Fruit fly (Drosophila melanogaster) whole organism, pupa: ENCODE data around the gene ash2.
A peak's percentile ranks its signal among the peaks of the same experiment; 100 is the strongest.

ENCODE experiments used
- CG10348 ChIP-seq: fragments of 200-800 bp; sonication (Bioruptor generic); IDR thresholded peaks from 2 replicates; pipeline ENCODE4 v1.3.6; 2022; ENCODE audit warnings: missing biosample characterization, missing genetic modification characterization
- CG12605 ChIP-seq: fragments of 200-800 bp; sonication (Bioruptor generic); IDR thresholded peaks from 2 replicates; pipeline ENCODE4 v1.3.6; 2022; ENCODE audit warnings: missing biosample characterization, missing genetic modification characterization
- CG13204 ChIP-seq: fragments of 200-800 bp; sonication (Bioruptor generic); optimal IDR thresholded peaks from 2 replicates; lab custom pipeline; 2018; ENCODE audit warnings: missing biosample characterization, mild to moderate bottlenecking, missing genetic modification characterization, moderate library complexity
- CG14655 ChIP-seq: fragments of 200-800 bp; sonication (Bioruptor generic); optimal IDR thresholded peaks from 3 replicates; lab custom pipeline; 2017; ENCODE audit warnings: mild to moderate bottlenecking, missing biosample characterization, missing genetic modification reagents, missing genetic modification characterization
- CG15710 ChIP-seq: fragments of 200-800 bp; sonication (Bioruptor generic); optimal IDR thresholded peaks from 2 replicates; lab custom pipeline; 2018; ENCODE audit warnings: missing biosample characterization, mild to moderate bottlenecking, missing genetic modification characterization, moderate library complexity
- CG17806 ChIP-seq: fragments of 200-800 bp; sonication (Bioruptor generic); optimal IDR thresholded peaks from 2 replicates; lab custom pipeline; 2018; ENCODE audit warnings: missing biosample characterization, mild to moderate bottlenecking, missing genetic modification characterization, moderate library complexity
- CG32121 ChIP-seq: fragments of 200-800 bp; sonication (Bioruptor generic); IDR thresholded peaks from 2 replicates; pipeline ENCODE4 v1.3.6; 2022; ENCODE audit warnings: missing biosample characterization, missing genetic modification characterization
- CG34367 ChIP-seq: fragments of 200-800 bp; sonication (Bioruptor generic); optimal IDR thresholded peaks from 2 replicates; lab custom pipeline; 2018; ENCODE audit warnings: missing biosample characterization, mild to moderate bottlenecking, missing genetic modification characterization
- CG4496 ChIP-seq: fragments of 200-800 bp; sonication (Bioruptor generic); IDR thresholded peaks from 3 replicates; pipeline ENCODE4 v1.3.6; 2022; ENCODE audit warnings: missing biosample characterization, missing genetic modification characterization
- CG8159 ChIP-seq: fragments of 200-800 bp; sonication (Bioruptor generic); optimal IDR thresholded peaks from 3 replicates; lab custom pipeline; 2018; ENCODE audit warnings: missing biosample characterization, mild to moderate bottlenecking, missing genetic modification characterization, moderate library complexity
- CG8301 ChIP-seq: fragments of 200-800 bp; sonication (Bioruptor generic); optimal IDR thresholded peaks from 2 replicates; lab custom pipeline; 2018; ENCODE audit warnings: missing biosample characterization, mild to moderate bottlenecking, missing genetic modification characterization
- CG9948 ChIP-seq: fragments of 200-800 bp; sonication (Bioruptor generic); optimal IDR thresholded peaks from 2 replicates; lab custom pipeline; 2018; ENCODE audit warnings: missing biosample characterization, mild to moderate bottlenecking, missing genetic modification characterization, moderate library complexity
- D1 ChIP-seq: fragments of 200-800 bp; sonication (Bioruptor generic); optimal IDR thresholded peaks from 2 replicates; lab custom pipeline; 2018; ENCODE audit warnings: missing biosample characterization, mild to moderate bottlenecking, missing genetic modification characterization, moderate library complexity
- EcR ChIP-seq: fragments of 200-800 bp; sonication (Bioruptor generic); optimal IDR thresholded peaks from 3 replicates; lab custom pipeline; 2019; ENCODE audit warnings: missing biosample characterization, missing genetic modification characterization, mild to moderate bottlenecking, moderate library complexity, missing genetic modification reagents
- Ets98B ChIP-seq: fragments of 200-800 bp; sonication (Bioruptor generic); IDR thresholded peaks from 2 replicates; pipeline ENCODE4 v1.3.6; 2022; ENCODE audit warnings: missing biosample characterization, missing genetic modification characterization
- Pif1A ChIP-seq: fragments of 200-800 bp; sonication (Bioruptor generic); optimal IDR thresholded peaks from 3 replicates; lab custom pipeline; 2016; ENCODE audit warnings: missing biosample characterization, missing genetic modification characterization
- Pif1B ChIP-seq: fragments of 200-800 bp; sonication (Bioruptor generic); optimal IDR thresholded peaks from 3 replicates; lab custom pipeline; 2016; ENCODE audit warnings: missing biosample characterization, missing genetic modification characterization
- Snoo ChIP-seq: fragments of 200-800 bp; sonication (Bioruptor generic); optimal IDR thresholded peaks from 3 replicates; lab custom pipeline; 2017; ENCODE audit warnings: missing biosample characterization, mild to moderate bottlenecking, missing genetic modification characterization, inconsistent platforms
- fd96Ca ChIP-seq: fragments of 200-800 bp; sonication (Bioruptor generic); IDR thresholded peaks from 3 replicates; pipeline ENCODE4 v1.3.6; 2022; ENCODE audit warnings: missing biosample characterization, missing genetic modification characterization
- gl ChIP-seq: fragments of 200-800 bp; sonication (Bioruptor generic); optimal IDR thresholded peaks from 2 replicates; lab custom pipeline; 2018; ENCODE audit warnings: missing biosample characterization, mild to moderate bottlenecking, missing genetic modification characterization
- rn ChIP-seq: fragments of 200-800 bp; sonication (Bioruptor generic); IDR thresholded peaks from 2 replicates; pipeline ENCODE4 v1.3.6; 2022; ENCODE audit warnings: missing biosample characterization, missing genetic modification characterization

ash2 gene

dm6 chr3R:24649923-24650322, at the start of gene ash2, which contains the start of gene puf:
TSS of gene ash2 (plus strand) at chr3R:24650125.
TSS of gene puf (minus strand) at chr3R:24650043.
- no peak for TF ChIP-seq CG10348 (GFP tag; lab: Robert Waterston, UW)
- peak; percentile 47; the same call in 1 of the 3 replicates for TF ChIP-seq CG4496 (GFP tag; lab: Robert Waterston, UW)
- no peak for TF ChIP-seq D1 (tag; lab: Kevin White, UChicago)

dm6 chr3R:24601069-24601468, 48.9 kb upstream of the ash2 start:
- TF ChIP-seq CG4496 (GFP tag; lab: Robert Waterston, UW) (0 out of 3 replicates have a peak, but pooled peaks have one; percentile 21), CG13204 (GFP tag; lab: Kevin White, UChicago) (no peak)

- TF ChIP-seq CG12605 (GFP tag; lab: Robert Waterston, UW) (no peak; the same call in 1 of the 2 replicates), gl (tag; lab: Kevin White, UChicago) (peak; percentile 40), rn (GFP tag; lab: Robert Waterston, UW) (no peak), CG17806 (tag; lab: Kevin White, UChicago) (peak; percentile 15), CG14655 (peak; percentile 37), CG15710 (peak; percentile 47), Pif1B (GFP tag; lab: Kevin White, UChicago) (peak; percentile 18), Snoo (tag; lab: Kevin White, UChicago) (peak; percentile 48), CG13204 (GFP tag; lab: Kevin White, UChicago) (peak; percentile 48), CG4496 (GFP tag; lab: Robert Waterston, UW) (no peak), fd96Ca (GFP tag; lab: Robert Waterston, UW) (no peak), EcR (GFP tag; lab: Kevin White, UChicago) (peak; percentile 91), CG8301 (tag; lab: Kevin White, UChicago) (no peak), Ets98B (GFP tag; lab: Robert Waterston, UW) (no peak; the same call in 1 of the 2 replicates), Pif1A (GFP tag; lab: Kevin White, UChicago) (peak; percentile 40), CG10348 (GFP tag; lab: Robert Waterston, UW) (no peak), CG34367 (tag; lab: Kevin White, UChicago) (no peak), D1 (tag; lab: Kevin White, UChicago) (no peak), CG32121 (GFP tag; lab: Robert Waterston, UW) (no peak), CG9948 (tag; lab: Kevin White, UChicago) (peak; percentile 10), CG8159 (tag; lab: Kevin White, UChicago) (peak; percentile 25)
Measured at dm6 chr3R:24603399-24604131, 46.4 kb upstream of the ash2 start.

dm6 chr3R:24604165-24604564, 45.8 kb upstream of the ash2 start:
- TF ChIP-seq CG32121 (GFP tag; lab: Robert Waterston, UW) (0 out of 2 replicates have a peak, but pooled peaks have one; percentile 18), CG10348 (GFP tag; lab: Robert Waterston, UW) (no peak)
- TF ChIP-seq, all 21 proteins: peak for 1

- no peak for TF ChIP-seq CG32121 (GFP tag; lab: Robert Waterston, UW)
- TF ChIP-seq EcR (GFP tag; lab: Kevin White, UChicago), result peak; percentile 59
- no peak for TF ChIP-seq CG14655
Measured at dm6 chr3R:24606868-24607267, 43.1 kb upstream of the ash2 start.

- TF ChIP-seq CG8159 (tag; lab: Kevin White, UChicago) (peak; percentile 23), gl (tag; lab: Kevin White, UChicago) (peak; percentile 29), CG17806 (tag; lab: Kevin White, UChicago) (peak; percentile 3), Snoo (tag; lab: Kevin White, UChicago) (no peak)
Measured at dm6 chr3R:24608316-24608715, 41.6 kb upstream of the ash2 start.

- TF ChIP-seq fd96Ca (GFP tag; lab: Robert Waterston, UW) (peak; percentile 53), rn (GFP tag; lab: Robert Waterston, UW) (peak; percentile 47; the same call in 1 of the 2 replicates), EcR (GFP tag; lab: Kevin White, UChicago) (peak; percentile 18), CG14655 (peak; percentile 25), Pif1A (GFP tag; lab: Kevin White, UChicago) (peak; percentile 91), CG13204 (GFP tag; lab: Kevin White, UChicago) (peak; percentile 83), CG32121 (GFP tag; lab: Robert Waterston, UW) (peak; percentile 59; the same call in 1 of the 2 replicates), CG12605 (GFP tag; lab: Robert Waterston, UW) (peak; percentile 89; the same call in 1 of the 2 replicates), D1 (tag; lab: Kevin White, UChicago) (peak; percentile 25), CG4496 (GFP tag; lab: Robert Waterston, UW) (peak; percentile 74), CG15710 (peak; percentile 60), Ets98B (GFP tag; lab: Robert Waterston, UW) (peak; percentile 73), CG9948 (tag; lab: Kevin White, UChicago) (peak; percentile 32), gl (tag; lab: Kevin White, UChicago) (peak; percentile 71), CG10348 (GFP tag; lab: Robert Waterston, UW) (no peak), Pif1B (GFP tag; lab: Kevin White, UChicago) (peak; percentile 77), CG17806 (tag; lab: Kevin White, UChicago) (peak; percentile 58), CG8159 (tag; lab: Kevin White, UChicago) (peak; percentile 64), CG8301 (tag; lab: Kevin White, UChicago) (peak; percentile 10), Snoo (tag; lab: Kevin White, UChicago) (peak; percentile 84), CG34367 (tag; lab: Kevin White, UChicago) (peak; percentile 36)
- TF ChIP-seq, all 21 proteins: peak for 20
Measured at dm6 chr3R:24613819-24614706, 35.9 kb upstream of the ash2 start.
